Worm (Caenorhabditis elegans) whole organism, L3 larva: ENCODE results near the gene stc-1.
A peak's percentile ranks its signal among the peaks of the same experiment; 100 is the strongest.

ENCODE experiments used
- R02D3.7 ChIP-seq: fragments of 150-350 bp; optimal IDR thresholded peaks from 2 replicates; lab custom pipeline; 2014; ENCODE audit warnings: missing biosample characterization, missing genetic modification characterization
- ZK546.5 ChIP-seq: sonication (generic microtip); optimal IDR thresholded peaks from 2 replicates; lab custom pipeline; 2017; ENCODE audit warnings: missing biosample characterization, missing genetic modification characterization
- ceh-16 ChIP-seq: sonication (generic microtip); optimal IDR thresholded peaks from 2 replicates; lab custom pipeline; 2017; ENCODE audit warnings: missing biosample characterization, missing genetic modification characterization
- ceh-82 ChIP-seq: fragments of 150-350 bp; optimal IDR thresholded peaks from 2 replicates; lab custom pipeline; 2014; ENCODE audit warnings: missing biosample characterization, missing genetic modification characterization
- ceh-9 ChIP-seq: sonication (generic microtip); optimal IDR thresholded peaks from 2 replicates; lab custom pipeline; 2018; ENCODE audit warnings: missing biosample characterization, missing genetic modification characterization
- daf-12 ChIP-seq: fragments of 150-350 bp; optimal IDR thresholded peaks from 2 replicates; lab custom pipeline; 2014; ENCODE audit warnings: missing biosample characterization, missing genetic modification reagents, missing genetic modification characterization
- egl-27 ChIP-seq: sonication (generic microtip); optimal IDR thresholded peaks from 4 replicates; lab custom pipeline; 2017; ENCODE audit warnings: missing biosample characterization, missing genetic modification reagents, missing genetic modification characterization
- egl-5 ChIP-seq: fragments of 150-350 bp; optimal IDR thresholded peaks from 2 replicates; lab custom pipeline; 2017; ENCODE audit warnings: missing biosample characterization, missing genetic modification reagents, missing genetic modification characterization, inconsistent platforms
- elt-1 ChIP-seq: fragments of 150-350 bp; optimal IDR thresholded peaks from 2 replicates; lab custom pipeline; 2014; ENCODE audit warnings: missing biosample characterization, missing genetic modification characterization
- elt-2 ChIP-seq: sonication (generic microtip); optimal IDR thresholded peaks from 2 replicates; lab custom pipeline; 2016; ENCODE audit warnings: missing genetic modification reagents, mild to moderate bottlenecking, missing genetic modification characterization, missing compliant biosample characterization
- elt-3 ChIP-seq, 3 experiments: fragments of 150-350 bp in 1 of 3; sonication (generic microtip) in 2 of 3; optimal IDR thresholded peaks; 2 replicates in 2 of 3; 4 replicates in 1 of 3; lab custom pipeline; 2014 to 2017; ENCODE audit warnings: missing biosample characterization in 3 of 3, missing genetic modification characterization in 3 of 3
- fkh-2 ChIP-seq: fragments of 150-350 bp; optimal IDR thresholded peaks from 2 replicates; lab custom pipeline; 2014; ENCODE audit warnings: missing biosample characterization, missing genetic modification reagents, missing genetic modification characterization
- fos-1 ChIP-seq: fragments of 150-350 bp; optimal IDR thresholded peaks from 2 replicates; lab custom pipeline; 2014; ENCODE audit warnings: missing biosample characterization, missing genetic modification characterization
- hmg-11 ChIP-seq: sonication (generic microtip); optimal IDR thresholded peaks from 2 replicates; lab custom pipeline; 2016; ENCODE audit warnings: missing genetic modification characterization, missing compliant biosample characterization
- jun-1 ChIP-seq: fragments of 150-350 bp; optimal IDR thresholded peaks from 2 replicates; lab custom pipeline; 2014; ENCODE audit warnings: missing biosample characterization, missing genetic modification reagents, missing genetic modification characterization
- lin-15B ChIP-seq: fragments of 150-350 bp; optimal IDR thresholded peaks from 2 replicates; lab custom pipeline; 2014; ENCODE audit warnings: missing biosample characterization, missing genetic modification characterization
- mdl-1 ChIP-seq: fragments of 150-350 bp; optimal IDR thresholded peaks from 2 replicates; lab custom pipeline; 2014; ENCODE audit warnings: missing biosample characterization, missing genetic modification characterization
- mml-1 ChIP-seq: fragments of 150-350 bp; sonication (generic microtip); optimal IDR thresholded peaks from 3 replicates; lab custom pipeline; 2014; ENCODE audit warnings: missing biosample characterization, missing genetic modification characterization
- nfya-1 ChIP-seq: sonication (generic microtip); optimal IDR thresholded peaks from 2 replicates; lab custom pipeline; 2017; ENCODE audit warnings: missing genetic modification characterization, mild to moderate bottlenecking, missing compliant biosample characterization, antibody characterized with exemption, moderate library complexity; ENCODE audit not compliant: insufficient read depth
- nhr-12 ChIP-seq: fragments of 150-350 bp; optimal IDR thresholded peaks from 2 replicates; lab custom pipeline; 2014; ENCODE audit warnings: missing biosample characterization, missing genetic modification characterization
- nhr-23 ChIP-seq: fragments of 150-350 bp; optimal IDR thresholded peaks from 2 replicates; lab custom pipeline; 2014; ENCODE audit warnings: missing biosample characterization, missing genetic modification reagents, missing genetic modification characterization
- nhr-237 ChIP-seq: fragments of 150-350 bp; optimal IDR thresholded peaks from 2 replicates; lab custom pipeline; 2014; ENCODE audit warnings: missing biosample characterization, missing genetic modification characterization
- nhr-25 ChIP-seq: sonication (generic microtip); optimal IDR thresholded peaks from 2 replicates; lab custom pipeline; 2017; ENCODE audit warnings: missing biosample characterization, missing genetic modification characterization
- nhr-43 ChIP-seq: sonication (generic microtip); optimal IDR thresholded peaks from 2 replicates; lab custom pipeline; 2016; ENCODE audit warnings: mild to moderate bottlenecking, missing genetic modification characterization, missing compliant biosample characterization; ENCODE audit not compliant: poor library complexity, severe bottlenecking
- nhr-76 ChIP-seq: fragments of 150-350 bp; sonication (generic microtip); optimal IDR thresholded peaks from 5 replicates; lab custom pipeline; 2014; ENCODE audit warnings: missing biosample characterization, missing genetic modification characterization
- nhr-77 ChIP-seq: fragments of 150-350 bp; optimal IDR thresholded peaks from 2 replicates; lab custom pipeline; 2014; ENCODE audit warnings: missing biosample characterization, missing genetic modification characterization
- pha-4 ChIP-seq: fragments of 150-350 bp; optimal IDR thresholded peaks from 2 replicates; lab custom pipeline; 2014; ENCODE audit warnings: missing biosample characterization, missing genetic modification reagents, missing genetic modification characterization
- pqm-1 ChIP-seq: fragments of 150-350 bp; optimal IDR thresholded peaks from 2 replicates; lab custom pipeline; 2017; ENCODE audit warnings: missing biosample characterization, missing genetic modification characterization, inconsistent platforms
- sea-2 ChIP-seq: fragments of 150-350 bp; sonication (generic microtip); optimal IDR thresholded peaks from 4 replicates; lab custom pipeline; 2014; ENCODE audit warnings: missing biosample characterization, missing genetic modification reagents, missing genetic modification characterization
- skn-1 ChIP-seq: fragments of 150-350 bp; optimal IDR thresholded peaks from 2 replicates; lab custom pipeline; 2014; ENCODE audit warnings: missing biosample characterization, missing genetic modification characterization
- snpc-4 ChIP-seq: fragments of 150-350 bp; optimal IDR thresholded peaks from 2 replicates; lab custom pipeline; 2014; ENCODE audit warnings: missing biosample characterization, missing genetic modification characterization
- tbx-2 ChIP-seq: sonication (generic microtip); optimal IDR thresholded peaks from 2 replicates; lab custom pipeline; 2016; ENCODE audit warnings: mild to moderate bottlenecking, missing genetic modification characterization, missing compliant biosample characterization
- unc-62 ChIP-seq: fragments of 150-350 bp; sonication (generic microtip); optimal IDR thresholded peaks from 4 replicates; lab custom pipeline; 2014; ENCODE audit warnings: missing biosample characterization, missing genetic modification reagents, missing genetic modification characterization
- zag-1 ChIP-seq: fragments of 150-350 bp; optimal IDR thresholded peaks from 2 replicates; lab custom pipeline; 2014; ENCODE audit warnings: missing biosample characterization, missing genetic modification characterization
- ztf-11 ChIP-seq: fragments of 150-350 bp; optimal IDR thresholded peaks from 2 replicates; lab custom pipeline; 2014; ENCODE audit warnings: missing biosample characterization, missing genetic modification characterization
- ztf-4 ChIP-seq: fragments of 150-350 bp; optimal IDR thresholded peaks from 2 replicates; lab custom pipeline; 2014; ENCODE audit warnings: missing biosample characterization, missing genetic modification characterization

The stc-1 gene

DNA sequence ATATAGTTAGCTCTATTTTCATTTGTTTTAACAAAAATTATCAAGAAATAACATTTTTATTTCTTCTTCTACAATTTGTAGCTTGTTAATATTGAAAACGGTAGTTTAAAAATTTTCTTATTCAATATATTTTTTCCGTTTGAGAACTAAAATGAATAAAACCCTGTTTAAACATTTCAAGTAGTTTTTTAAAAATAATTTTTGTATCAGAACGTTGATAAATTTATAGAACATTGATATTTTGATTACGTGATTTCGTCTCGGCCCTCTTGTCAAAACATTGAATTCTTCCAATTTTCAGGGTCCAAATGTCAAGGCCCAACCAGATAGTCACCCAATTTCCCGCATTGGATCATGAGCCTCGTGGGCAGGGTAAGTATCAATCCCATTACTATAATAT, 25.5 kb downstream of the stc-1 start, which contains the start of gene pqn-73:
Gene pqn-73 (plus strand): TSS at position 301 of the 400 bp plus-strand sequence.
- no peak for TF ChIP-seq ztf-4 (tag; lab: Kevin White, UChicago)
- no peak for TF ChIP-seq snpc-4
- no peak for TF ChIP-seq ceh-82
- no peak for TF ChIP-seq nhr-43 (tag; lab: Kevin White, UChicago)
- no peak for TF ChIP-seq nhr-25
- TF ChIP-seq, all 47 proteins: peak for 0

DNA sequence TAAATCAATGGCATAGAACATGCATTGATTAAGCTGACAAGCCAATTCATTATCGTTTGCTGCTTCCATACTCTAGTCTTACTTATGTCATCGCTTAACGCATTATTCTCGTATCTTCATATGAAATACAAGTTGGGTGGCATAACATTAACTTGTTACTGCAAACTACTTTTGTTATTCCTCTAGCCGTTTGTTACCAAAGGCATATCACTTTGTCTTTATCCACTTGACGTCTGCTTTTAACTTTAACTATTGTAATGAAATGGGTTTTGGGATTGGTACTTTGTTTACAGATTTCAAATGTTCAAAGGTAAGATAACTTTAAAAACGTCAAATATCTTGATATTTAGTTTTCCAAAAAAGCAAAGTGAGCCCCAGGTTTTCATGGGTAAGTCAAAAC, 29.9 kb downstream of the stc-1 start, which contains the start of gene W01C9.2:
Gene W01C9.2 (plus strand): TSS at position 301 of the 400 bp plus-strand sequence.
- TF ChIP-seq elt-1 (tag; lab: Kevin White, UChicago) (no peak), snpc-4 (no peak), skn-1 (tag; lab: Kevin White, UChicago) (no peak), nhr-77 (no peak), egl-5 (tag; lab: Kevin White, UChicago) (no peak)
- TF ChIP-seq, all 47 proteins: peak for 0

DNA sequence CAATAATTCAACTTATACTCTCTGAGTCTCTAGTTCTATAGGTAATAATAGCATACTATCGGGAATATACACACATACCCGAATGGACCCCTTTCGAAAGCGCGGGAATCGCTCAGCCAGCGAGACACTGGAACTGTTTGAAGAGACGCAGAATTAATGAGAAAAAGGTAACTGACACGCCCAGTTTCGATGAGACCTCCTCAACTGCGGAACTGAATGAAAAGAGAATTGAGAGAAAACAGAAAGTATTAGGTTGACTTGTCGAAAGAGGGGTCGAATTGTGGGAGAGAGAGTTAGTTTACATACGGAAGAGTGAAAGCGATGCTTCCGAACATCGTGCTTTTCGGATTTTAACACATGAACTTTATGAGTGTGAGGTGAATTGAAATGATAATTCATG, 33.9 kb downstream of the stc-1 start:
- TF ChIP-seq nhr-76 (tag; lab: Kevin White, UChicago) (no peak), pha-4 (tag; lab: Kevin White, UChicago) (peak; percentile 20), nhr-12 (tag; lab: Kevin White, UChicago) (no peak), nhr-23 (tag; lab: Kevin White, UChicago) (peak; percentile 39), nhr-25 (peak; percentile 49)
- TF ChIP-seq, all 47 proteins: peak for 3

DNA sequence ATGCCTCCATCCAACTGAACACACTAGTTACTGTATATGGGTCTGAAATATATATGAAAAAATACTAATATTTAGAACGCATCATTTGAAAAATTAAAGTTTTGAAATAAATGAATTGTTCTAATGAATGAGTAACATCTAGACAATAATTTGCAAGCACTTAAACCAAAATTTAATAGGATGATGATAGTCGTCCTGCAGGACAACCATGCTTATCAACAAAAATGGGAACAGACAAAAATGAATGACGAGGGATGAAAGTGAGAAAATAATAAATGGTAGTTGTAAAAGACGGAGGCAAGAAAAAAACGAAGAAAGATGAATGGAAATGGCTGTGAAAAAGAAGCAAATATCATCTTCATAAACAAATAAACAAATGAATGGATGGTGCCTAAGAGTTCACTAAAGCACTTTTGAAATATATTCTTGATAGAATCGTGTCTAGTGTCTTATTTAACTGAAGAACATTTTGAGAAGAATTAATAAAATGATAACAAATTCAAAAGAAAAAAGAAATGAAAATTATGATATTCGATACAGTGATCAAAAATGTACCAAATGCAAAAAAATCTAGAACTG, 34.7 kb downstream of the stc-1 start, which contains the start of gene gldi-7:
Gene gldi-7 (minus strand): TSS at position 42 of the 579 bp plus-strand sequence.
- TF ChIP-seq mdl-1, result no peak
- peak; percentile 15 for TF ChIP-seq pqm-1

ce11 chrII:8529176-8529698, 36.7 kb downstream of the stc-1 start:
- TF ChIP-seq ceh-82 (no peak), tbx-2 (no peak), ztf-11 (tag; lab: Kevin White, UChicago) (no peak), jun-1 (tag; lab: Kevin White, UChicago) (no peak), fos-1 (tag; lab: Kevin White, UChicago) (no peak), pha-4 (tag; lab: Kevin White, UChicago) (no peak), mdl-1 (no peak), fkh-2 (no peak), ceh-9 (tag; lab: Kevin White, UChicago) (no peak), nhr-76 (tag; lab: Kevin White, UChicago) (no peak), egl-27 (tag; lab: Kevin White, UChicago) (no peak), nhr-23 (tag; lab: Kevin White, UChicago) (peak; percentile 11), unc-62 (no peak), egl-5 (tag; lab: Kevin White, UChicago) (no peak), ZK546.5 (tag; lab: Kevin White, UChicago) (no peak), nhr-43 (tag; lab: Kevin White, UChicago) (no peak), nhr-25 (peak; percentile 50), R02D3.7 (no peak)

- TF ChIP-seq ceh-82 (no peak), nhr-76 (tag; lab: Kevin White, UChicago) (no peak), hmg-11 (peak; percentile 1), zag-1 (tag; lab: Kevin White, UChicago) (no peak), daf-12 (tag; lab: Kevin White, UChicago) (no peak), ceh-9 (tag; lab: Kevin White, UChicago) (no peak), mml-1 (no peak), nhr-23 (tag; lab: Kevin White, UChicago) (peak; percentile 67), sea-2 (GFP tag; lab: Kevin White, UChicago) (no peak), snpc-4 (peak; percentile 71), pha-4 (tag; lab: Kevin White, UChicago) (peak; percentile 71), ztf-4 (tag; lab: Kevin White, UChicago) (no peak), nhr-237 (tag; lab: Kevin White, UChicago) (no peak), ceh-16 (tag; lab: Kevin White, UChicago) (no peak), elt-3 (tag; optimal IDR thresholded peaks at IDR 0.05; lab: Kevin White, UChicago) (no peak), lin-15B (tag; lab: Kevin White, UChicago) (peak; percentile 33), pqm-1 (no peak), nfya-1 (tag; lab: Kevin White, UChicago) (no peak), nhr-25 (no peak), elt-2 (tag; lab: Kevin White, UChicago) (peak; percentile 13)
These were observed 40.7 kb downstream of the stc-1 start, which contains the start of the genes prp-9 and mrps-18B for ce11 chrII:8525133-8525736. TSS of gene prp-9 (minus strand) at chrII:8525396. TSS of gene mrps-18B (plus strand) at chrII:8525681.
